Fruit fly (Drosophila melanogaster) whole organism, prepupa: ENCODE data around the gene kat80.

ENCODE experiments used
- CG16779 ChIP-seq: fragments of 200-800 bp; sonication (Bioruptor generic); optimal IDR thresholded peaks from 3 replicates; lab custom pipeline; 2017; ENCODE audit warnings: missing biosample characterization, mild to moderate bottlenecking, missing genetic modification characterization
- CG6163 ChIP-seq: fragments of 200-800 bp; sonication (Bioruptor generic); IDR thresholded peaks from 3 replicates; pipeline ENCODE4 v1.3.6; 2022; ENCODE audit warnings: missing biosample characterization, missing genetic modification characterization
- CG6854 ChIP-seq: fragments of 200-800 bp; sonication (Bioruptor generic); optimal IDR thresholded peaks from 2 replicates; lab custom pipeline; 2017; ENCODE audit warnings: missing biosample characterization, mild to moderate bottlenecking, missing genetic modification characterization
- CG8119 ChIP-seq: fragments of 200-800 bp; sonication (Bioruptor generic); IDR thresholded peaks from 3 replicates; pipeline ENCODE4 v1.3.6; 2022; ENCODE audit warnings: missing biosample characterization, missing genetic modification characterization
- CG8319 ChIP-seq: fragments of 200-800 bp; sonication (Bioruptor generic); optimal IDR thresholded peaks from 3 replicates; lab custom pipeline; 2016; ENCODE audit warnings: missing biosample characterization, missing genetic modification characterization
- CG9139 ChIP-seq: fragments of 200-800 bp; sonication (Bioruptor generic); optimal IDR thresholded peaks from 3 replicates; lab custom pipeline; 2017; ENCODE audit warnings: missing biosample characterization, mild to moderate bottlenecking, missing genetic modification characterization
- Hr39 ChIP-seq: fragments of 200-800 bp; sonication (Bioruptor generic); optimal IDR thresholded peaks from 2 replicates; lab custom pipeline; 2016; ENCODE audit warnings: missing biosample characterization, missing genetic modification characterization
- Lpt ChIP-seq: fragments of 200-800 bp; sonication (Bioruptor generic); optimal IDR thresholded peaks from 3 replicates; lab custom pipeline; 2016; ENCODE audit warnings: missing biosample characterization, missing genetic modification characterization
- OdsH ChIP-seq: fragments of 200-800 bp; sonication (Bioruptor generic); optimal IDR thresholded peaks from 3 replicates; lab custom pipeline; 2016; ENCODE audit warnings: missing biosample characterization, missing genetic modification characterization
- Sox102F ChIP-seq: fragments of 200-800 bp; sonication (Bioruptor generic); optimal IDR thresholded peaks from 2 replicates; lab custom pipeline; 2016; ENCODE audit warnings: missing biosample characterization, mild to moderate bottlenecking, missing genetic modification characterization
- Sox14 ChIP-seq: fragments of 200-800 bp; sonication (Bioruptor generic); optimal IDR thresholded peaks from 3 replicates; lab custom pipeline; 2016; ENCODE audit warnings: missing biosample characterization, missing genetic modification characterization
- Sox15 ChIP-seq: fragments of 200-800 bp; sonication (Bioruptor generic); optimal IDR thresholded peaks from 3 replicates; lab custom pipeline; 2016; ENCODE audit warnings: missing biosample characterization, missing genetic modification characterization
- achi ChIP-seq: fragments of 200-800 bp; sonication (Bioruptor generic); optimal IDR thresholded peaks from 3 replicates; lab custom pipeline; 2016; ENCODE audit warnings: missing biosample characterization, missing genetic modification characterization
- topi ChIP-seq: fragments of 200-800 bp; sonication (Bioruptor generic); optimal IDR thresholded peaks from 3 replicates; lab custom pipeline; 2016; ENCODE audit warnings: missing biosample characterization, missing genetic modification characterization

DNA sequence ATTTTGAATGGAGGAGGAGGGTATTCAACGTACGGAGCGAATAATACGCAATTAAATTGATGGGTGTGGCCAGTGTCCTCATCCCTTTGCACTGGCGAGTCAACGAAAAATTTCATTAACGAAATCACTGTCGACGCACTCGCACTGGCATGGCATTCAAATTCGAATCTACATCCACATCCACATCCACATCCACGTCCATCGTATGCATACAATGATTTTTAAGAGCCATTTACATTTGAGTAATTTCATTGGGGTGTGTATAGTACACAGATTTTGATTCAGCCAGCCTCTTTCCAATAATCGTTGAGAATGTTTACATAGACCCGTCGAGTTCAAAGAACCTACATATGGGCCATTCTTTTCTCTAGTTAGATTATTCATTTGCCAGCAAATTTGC lies 32.0 kb downstream of the kat80 start:
- TF ChIP-seq CG9139 (no peak), Lpt (GFP tag; lab: Kevin White, UChicago) (no peak), CG16779 (tag; lab: Kevin White, UChicago) (no peak), OdsH (GFP tag; lab: Kevin White, UChicago) (no peak), CG8119 (GFP tag; lab: Robert Waterston, UW) (no peak), CG6854 (GFP tag; lab: Kevin White, UChicago) (no peak), Sox15 (GFP tag; lab: Kevin White, UChicago) (no peak), Sox102F (GFP tag; lab: Kevin White, UChicago) (no peak), CG6163 (GFP tag; lab: Robert Waterston, UW) (no peak), CG8319 (GFP tag; lab: Kevin White, UChicago) (no peak), achi (GFP tag; lab: Kevin White, UChicago) (no peak), Hr39 (GFP tag; lab: Kevin White, UChicago) (no peak), topi (GFP tag; lab: Kevin White, UChicago) (no peak), Sox14 (GFP tag; lab: Kevin White, UChicago) (no peak)
